Fruit fly (Drosophila melanogaster) whole organism, wandering third instar larva: ENCODE measurements around the gene CG15142.

Source experiments
- Hr78 ChIP-seq: fragments of >200 bp; optimal IDR thresholded peaks from 2 replicates; lab custom pipeline; 2017; ENCODE audit warnings: missing biosample characterization, missing genetic modification characterization
- Mio ChIP-seq: sonication (Bioruptor generic); optimal IDR thresholded peaks from 2 replicates; lab custom pipeline; 2016; ENCODE audit warnings: missing biosample characterization, missing genetic modification characterization
- N ChIP-seq: fragments of >200 bp; optimal IDR thresholded peaks from 2 replicates; lab custom pipeline; 2018; ENCODE audit warnings: missing biosample characterization, missing external identifiers, missing genetic modification characterization
- OdsH ChIP-seq: fragments of 200-800 bp; sonication (Bioruptor generic); optimal IDR thresholded peaks from 2 replicates; lab custom pipeline; 2016; ENCODE audit warnings: missing biosample characterization, mild to moderate bottlenecking, missing genetic modification characterization
- h ChIP-seq: fragments of 200-800 bp; sonication (Bioruptor generic); optimal IDR thresholded peaks from 3 replicates; lab custom pipeline; 2016; ENCODE audit warnings: missing biosample characterization, mild to moderate bottlenecking, missing genetic modification characterization
- pan ChIP-seq: fragments of >200 bp; optimal IDR thresholded peaks from 2 replicates; lab custom pipeline; 2017
- sage ChIP-seq: fragments of 200-800 bp; sonication (Bioruptor generic); optimal IDR thresholded peaks from 2 replicates; lab custom pipeline; 2016; ENCODE audit warnings: missing biosample characterization, mild to moderate bottlenecking, missing genetic modification characterization

- TF ChIP-seq Hr78 (GFP tag; lab: Kevin White, UChicago), result no peak
- TF ChIP-seq N, result no peak
- TF ChIP-seq sage (GFP tag; lab: Kevin White, UChicago), result no peak
- TF ChIP-seq OdsH (GFP tag; lab: Kevin White, UChicago), result no peak
- TF ChIP-seq pan (lab: Kevin White, UChicago), result no peak
- TF ChIP-seq Mio (GFP tag; lab: Kevin White, UChicago), result no peak
- no peak for TF ChIP-seq h (GFP tag; lab: Kevin White, UChicago)
Measured at dm6 chr2L:17498721-17499120, at the start of gene CG15142.
